Worm (Caenorhabditis elegans) whole organism, L4/young adult: ENCODE measurements around the gene C56G2.22.

Experiments
- W03F9.2 ChIP-seq: fragments of 150-350 bp; optimal IDR thresholded peaks from 2 replicates; lab custom pipeline; 2014; ENCODE audit warnings: missing biosample characterization, missing genetic modification characterization
- dao-5 ChIP-seq: sonication (generic microtip); optimal IDR thresholded peaks from 2 replicates; lab custom pipeline; 2016; ENCODE audit warnings: missing genotype, missing genetic modification characterization, moderate library complexity, missing compliant biosample characterization
- him-1 ChIP-seq: sonication (generic microtip); optimal IDR thresholded peaks from 2 replicates; lab custom pipeline; 2016; ENCODE audit warnings: missing genotype, missing genetic modification reagents, missing genetic modification characterization, missing compliant biosample characterization

DNA sequence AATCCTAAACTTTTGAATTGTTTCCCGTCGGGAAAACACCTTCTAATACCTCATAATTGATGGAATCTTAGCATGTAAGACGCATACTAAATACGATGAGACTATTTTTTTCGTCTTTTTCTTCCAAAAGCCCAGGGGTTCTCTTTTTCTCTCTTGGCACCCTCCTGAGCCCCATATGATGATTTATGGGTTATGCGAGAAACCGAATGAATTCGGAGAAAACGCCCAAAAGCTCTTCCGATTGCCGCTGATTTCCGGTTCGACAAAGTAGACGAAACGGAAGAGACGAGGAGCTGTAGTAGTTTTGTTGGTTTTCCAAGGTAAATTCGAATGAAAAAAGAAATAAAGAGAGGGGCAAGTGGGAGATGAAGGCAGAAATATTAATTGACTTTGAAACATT lies 34.8 kb upstream of the C56G2.22 start:
- TF ChIP-seq him-1 = no peak
- no peak for TF ChIP-seq W03F9.2
- TF ChIP-seq dao-5 (tag; lab: Kevin White, UChicago) = no peak
